Fruit fly (Drosophila melanogaster) whole organism, adult: ENCODE data around the gene CG13123.

ENCODE experiments used
- CG33017 ChIP-seq: fragments of 200-800 bp; sonication (Bioruptor generic); optimal IDR thresholded peaks from 2 replicates; lab custom pipeline; 2018; ENCODE audit warnings: missing biosample characterization, mild to moderate bottlenecking, missing genetic modification characterization, moderate library complexity
- CG5204 ChIP-seq: fragments of 200-800 bp; sonication (Bioruptor generic); optimal IDR thresholded peaks from 2 replicates; lab custom pipeline; 2016; ENCODE audit warnings: missing biosample characterization, missing genetic modification characterization
- CG7045 ChIP-seq: fragments of 200-800 bp; sonication (Bioruptor generic); optimal IDR thresholded peaks from 2 replicates; lab custom pipeline; 2017; ENCODE audit warnings: missing biosample characterization, mild to moderate bottlenecking, missing genetic modification characterization
- Clk ChIP-seq: fragments of 200-800 bp; sonication (Bioruptor generic); optimal IDR thresholded peaks from 2 replicates; lab custom pipeline; 2017; ENCODE audit warnings: missing biosample characterization, missing genetic modification characterization
- Hr96 ChIP-seq: fragments of 200-800 bp; sonication (Bioruptor generic); optimal IDR thresholded peaks from 2 replicates; lab custom pipeline; 2016; ENCODE audit warnings: missing biosample characterization, missing genetic modification characterization
- Mnt ChIP-seq: fragments of 200-800 bp; sonication (Bioruptor generic); optimal IDR thresholded peaks from 2 replicates; lab custom pipeline; 2016; ENCODE audit warnings: missing biosample characterization, mild to moderate bottlenecking, missing genetic modification characterization
- bab1 ChIP-seq: fragments of 200-800 bp; sonication (Bioruptor generic); optimal IDR thresholded peaks from 3 replicates; lab custom pipeline; 2019; ENCODE audit warnings: missing biosample characterization, mild to moderate bottlenecking, missing genetic modification characterization, moderate library complexity
- cic ChIP-seq: fragments of 200-800 bp; sonication (Bioruptor generic); optimal IDR thresholded peaks from 2 replicates; lab custom pipeline; 2017; ENCODE audit warnings: missing biosample characterization, mild to moderate bottlenecking, missing genetic modification characterization, moderate library complexity
- cnc ChIP-seq, 2 experiments: fragments of >200 bp; optimal IDR thresholded peaks; 2 replicates each; lab custom pipeline; 2017
- kay ChIP-seq: fragments of 200-800 bp; sonication (Bioruptor generic); peaks from one replicate; lab custom pipeline; 2016; ENCODE audit warnings: missing biosample characterization, missing genetic modification characterization, borderline replicate concordance
- ovo ChIP-seq: fragments of 200-800 bp; sonication (Bioruptor generic); optimal IDR thresholded peaks from 2 replicates; lab custom pipeline; 2016; ENCODE audit warnings: missing biosample characterization, missing genetic modification characterization
- pad ChIP-seq: fragments of 200-800 bp; sonication (Bioruptor generic); optimal IDR thresholded peaks from 3 replicates; lab custom pipeline; 2017; ENCODE audit warnings: missing biosample characterization, missing genetic modification characterization, mild to moderate bottlenecking, moderate library complexity, missing genetic modification reagents
- toe ChIP-seq: fragments of 200-800 bp; sonication (Bioruptor generic); optimal IDR thresholded peaks from 2 replicates; lab custom pipeline; 2016; ENCODE audit warnings: missing biosample characterization, missing genetic modification characterization

- TF ChIP-seq kay (GFP tag; lab: Kevin White, UChicago) (no peak), CG5204 (GFP tag; lab: Kevin White, UChicago) (no peak), cnc (optimal IDR thresholded peaks at IDR 0.05; lab: Kevin White, UChicago) (no peak), Hr96 (GFP tag; lab: Kevin White, UChicago) (no peak), cic (GFP tag; lab: Kevin White, UChicago) (no peak), Clk (GFP tag; lab: Kevin White, UChicago) (no peak), ovo (no peak), CG7045 (GFP tag; lab: Kevin White, UChicago) (no peak), bab1 (GFP tag; lab: Kevin White, UChicago) (no peak), Mnt (GFP tag; lab: Kevin White, UChicago) (no peak), CG33017 (tag; lab: Kevin White, UChicago) (no peak), pad (no peak), toe (GFP tag; lab: Kevin White, UChicago) (no peak)
Observed at dm6 chr2L:9744634-9745033, 48.3 kb downstream of the CG13123 start.
